Fruit fly (Drosophila melanogaster) whole organism, wandering third instar larva: ENCODE results near the gene CG17272.

ENCODE experiments used
- Hr83 ChIP-seq: fragments of 200-300 bp; sonication (Bioruptor generic); optimal IDR thresholded peaks from 2 replicates; lab custom pipeline; 2016; ENCODE audit warnings: missing biosample characterization, mild to moderate bottlenecking, missing genetic modification characterization, moderate library complexity; ENCODE audit not compliant: poor library complexity, severe bottlenecking
- Mio ChIP-seq: sonication (Bioruptor generic); optimal IDR thresholded peaks from 2 replicates; lab custom pipeline; 2016; ENCODE audit warnings: missing biosample characterization, missing genetic modification characterization
- psq ChIP-seq: fragments of 200-800 bp; sonication (Bioruptor generic); optimal IDR thresholded peaks from 3 replicates; lab custom pipeline; 2017; ENCODE audit warnings: missing biosample characterization, mild to moderate bottlenecking, missing genetic modification characterization, moderate library complexity

dm6 chr3R:20782655-20783105 is 41.4 kb downstream of the CG17272 start:
- peak; percentile 79 for TF ChIP-seq psq (GFP tag; lab: Kevin White, UChicago)
- peak; percentile 1 for TF ChIP-seq Hr83 (GFP tag; lab: Kevin White, UChicago)
- no peak for TF ChIP-seq Mio (GFP tag; lab: Kevin White, UChicago)
